Worm (Caenorhabditis elegans): ENCODE data around the gene T08E11.1.

T08E11.1 gene

ce11 chrII:1889071-1889470 is 52.8 kb downstream of the T08E11.1 start, which contains the start of gene math-8:
Gene math-8, minus strand, starts transcription at chrII:1889171.
- TF ChIP-seq attf-4 (tag; optimal IDR thresholded peaks at IDR 0.05) = no peak
